Fruit fly (Drosophila melanogaster) whole organism, embryonic: Measurements from ENCODE around the gene tutl.

Experiments
- Awh ChIP-seq: fragments of 200-800 bp; sonication (Bioruptor generic); IDR thresholded peaks from 2 replicates; pipeline ENCODE4, ENCODE4 v1.3.6; 2022; ENCODE audit warnings: missing biosample characterization, missing genetic modification characterization
- Bdp1 ChIP-seq: fragments of 200-800 bp; sonication (Bioruptor generic); optimal IDR thresholded peaks from 3 replicates; lab custom pipeline; 2016; ENCODE audit warnings: missing biosample characterization, missing genetic modification characterization
- CG10274 ChIP-seq: fragments of 200-800 bp; sonication (Bioruptor generic); optimal IDR thresholded peaks from 3 replicates; lab custom pipeline; 2017; ENCODE audit warnings: missing biosample characterization, mild to moderate bottlenecking, missing genetic modification characterization
- CG11696 ChIP-seq: fragments of 200-800 bp; sonication (Bioruptor generic); IDR thresholded peaks from 2 replicates; pipeline ENCODE4 v1.3.6; 2022; ENCODE audit warnings: missing biosample characterization, missing genetic modification characterization
- CG12236 ChIP-seq: fragments of 200-800 bp; sonication (Bioruptor generic); optimal IDR thresholded peaks from 2 replicates; lab custom pipeline; 2016; ENCODE audit warnings: missing biosample characterization, missing genetic modification characterization
- CG1233 ChIP-seq: fragments of 200-800 bp; sonication (Bioruptor generic); optimal IDR thresholded peaks from 4 replicates; lab custom pipeline; 2018; ENCODE audit warnings: missing biosample characterization, mild to moderate bottlenecking, missing genetic modification characterization
- CG12744 ChIP-seq: fragments of 200-800 bp; sonication (Bioruptor generic); optimal IDR thresholded peaks from 2 replicates; lab custom pipeline; 2016; ENCODE audit warnings: missing biosample characterization, missing genetic modification characterization
- CG13775 ChIP-seq: fragments of 200-800 bp; sonication (Bioruptor generic); optimal IDR thresholded peaks from 3 replicates; lab custom pipeline; 2017; ENCODE audit warnings: missing biosample characterization, mild to moderate bottlenecking, missing genetic modification characterization
- CG14965 ChIP-seq: fragments of 200-800 bp; sonication (Bioruptor generic); optimal IDR thresholded peaks from 2 replicates; lab custom pipeline; 2016; ENCODE audit warnings: missing biosample characterization, missing genetic modification characterization, borderline replicate concordance
- CG15269 ChIP-seq: fragments of 200-800 bp; sonication (Bioruptor generic); optimal IDR thresholded peaks from 2 replicates; lab custom pipeline; 2018; ENCODE audit warnings: missing biosample characterization, mild to moderate bottlenecking, missing genetic modification characterization, moderate library complexity
- CG15601 ChIP-seq: fragments of 200-800 bp; sonication (Bioruptor generic); optimal IDR thresholded peaks from 3 replicates; lab custom pipeline; 2019; ENCODE audit warnings: missing biosample characterization, mild to moderate bottlenecking, missing genetic modification characterization, moderate library complexity
- CG16779 ChIP-seq: fragments of 200-800 bp; sonication (Bioruptor generic); IDR thresholded peaks from 2 replicates; pipeline ENCODE4 v1.3.6; 2022; ENCODE audit warnings: missing biosample characterization, missing genetic modification characterization
- CG17361 ChIP-seq: fragments of 200-800 bp; sonication (Bioruptor generic); IDR thresholded peaks from 3 replicates; pipeline ENCODE4 v1.3.6; 2022; ENCODE audit warnings: missing biosample characterization, missing genetic modification characterization
- CG18619 ChIP-seq: fragments of 200-800 bp; sonication (Bioruptor generic); optimal IDR thresholded peaks from 3 replicates; lab custom pipeline; 2017; ENCODE audit warnings: missing biosample characterization, mild to moderate bottlenecking, missing genetic modification characterization
- CG31441 ChIP-seq: fragments of 200-800 bp; sonication (Bioruptor generic); IDR thresholded peaks from 2 replicates; pipeline ENCODE4 v1.3.6; 2022; ENCODE audit warnings: missing biosample characterization, missing genetic modification characterization
- CG3407 ChIP-seq: fragments of 200-800 bp; sonication (Bioruptor generic); optimal IDR thresholded peaks from 2 replicates; lab custom pipeline; 2018; ENCODE audit warnings: missing biosample characterization, mild to moderate bottlenecking, missing genetic modification characterization
- CG4404 ChIP-seq: fragments of 200-800 bp; sonication (Bioruptor generic); IDR thresholded peaks from 2 replicates; pipeline ENCODE4 v1.3.6; 2022; ENCODE audit warnings: missing biosample characterization, missing genetic modification characterization
- CG7372 ChIP-seq: fragments of 200-800 bp; sonication (Bioruptor generic); IDR thresholded peaks from 2 replicates; pipeline ENCODE4 v1.3.6; 2022; ENCODE audit warnings: missing biosample characterization, missing genetic modification characterization
- CG7745 ChIP-seq: fragments of 200-800 bp; sonication (Bioruptor generic); optimal IDR thresholded peaks from 2 replicates; lab custom pipeline; 2018; ENCODE audit warnings: missing biosample characterization, mild to moderate bottlenecking, missing genetic modification characterization, moderate library complexity
- CG9437 ChIP-seq: fragments of 200-800 bp; sonication (Bioruptor generic); optimal IDR thresholded peaks from 2 replicates; lab custom pipeline; 2018; ENCODE audit warnings: missing biosample characterization, mild to moderate bottlenecking, missing genetic modification characterization
- D19A ChIP-seq: fragments of 200-800 bp; optimal IDR thresholded peaks from 3 replicates; lab custom pipeline; 2019; ENCODE audit warnings: missing biosample characterization, mild to moderate bottlenecking, missing genetic modification characterization, moderate library complexity
- Gsc ChIP-seq: fragments of 200-800 bp; sonication (Bioruptor generic); IDR thresholded peaks from 2 replicates; pipeline ENCODE4 v1.3.6; 2022; ENCODE audit warnings: missing biosample characterization, missing genetic modification characterization
- Hmx ChIP-seq: fragments of 200-800 bp; sonication (Bioruptor generic); optimal IDR thresholded peaks from 2 replicates; lab custom pipeline; 2016; ENCODE audit warnings: missing biosample characterization, missing genetic modification characterization
- Jarid2 ChIP-seq: fragments of 200-800 bp; sonication (Bioruptor generic); optimal IDR thresholded peaks from 3 replicates; lab custom pipeline; 2017; ENCODE audit warnings: mild to moderate bottlenecking, missing biosample characterization, missing genetic modification reagents, missing genetic modification characterization
- MBD-R2 ChIP-seq: fragments of 200-800 bp; sonication (Bioruptor generic); IDR thresholded peaks from 2 replicates; pipeline ENCODE4 v1.3.6; 2022; ENCODE audit warnings: missing biosample characterization, missing genetic modification characterization
- NC2α ChIP-seq: fragments of 200-800 bp; sonication (Bioruptor generic); optimal IDR thresholded peaks from 2 replicates; lab custom pipeline; 2016; ENCODE audit warnings: missing biosample characterization, missing genetic modification characterization
- NfI ChIP-seq: fragments of 200-800 bp; sonication (Bioruptor generic); optimal IDR thresholded peaks from 3 replicates; lab custom pipeline; 2018; ENCODE audit warnings: missing biosample characterization, mild to moderate bottlenecking, missing genetic modification characterization, moderate library complexity
- Rx ChIP-seq: fragments of 200-800 bp; sonication (Bioruptor generic); IDR thresholded peaks from 2 replicates; pipeline ENCODE4 v1.3.6; 2022; ENCODE audit warnings: missing biosample characterization, missing genetic modification characterization
- Sox102F ChIP-seq: fragments of 200-800 bp; sonication (Bioruptor generic); optimal IDR thresholded peaks from 2 replicates; lab custom pipeline; 2018; ENCODE audit warnings: missing biosample characterization, mild to moderate bottlenecking, missing genetic modification characterization, moderate library complexity
- Tbp ChIP-seq: fragments of >200 bp; optimal IDR thresholded peaks from 2 replicates; lab custom pipeline; 2018; ENCODE audit warnings: missing biosample characterization, missing genetic modification characterization
- aop ChIP-seq: fragments of 200-800 bp; sonication (Bioruptor generic); IDR thresholded peaks from 2 replicates; pipeline ENCODE4 v1.3.6; 2022; ENCODE audit warnings: missing biosample characterization, missing genetic modification characterization
- ara ChIP-seq: fragments of 200-800 bp; sonication (Bioruptor generic); IDR thresholded peaks from 2 replicates; pipeline ENCODE4 v1.3.6; 2022; ENCODE audit warnings: missing biosample characterization, missing genetic modification characterization
- ash1 ChIP-seq: fragments of 200-800 bp; sonication (Bioruptor generic); optimal IDR thresholded peaks from 2 replicates; lab custom pipeline; 2018; ENCODE audit warnings: missing biosample characterization, mild to moderate bottlenecking, missing genetic modification characterization
- cg ChIP-seq: fragments of 200-800 bp; sonication (Bioruptor generic); optimal IDR thresholded peaks from 3 replicates; lab custom pipeline; 2019; ENCODE audit warnings: missing biosample characterization, mild to moderate bottlenecking, missing genetic modification characterization, moderate library complexity
- disco-r ChIP-seq: fragments of 200-800 bp; sonication (Bioruptor generic); optimal IDR thresholded peaks from 2 replicates; lab custom pipeline; 2016; ENCODE audit warnings: missing biosample characterization, missing genetic modification characterization
- esg ChIP-seq: fragments of 200-800 bp; sonication (Bioruptor generic); conservative IDR thresholded peaks from 2 replicates; pipeline ENCODE4 v1.3.6; 2022; ENCODE audit warnings: missing biosample characterization, missing genetic modification characterization
- gsb ChIP-seq: fragments of 200-800 bp; sonication (Bioruptor generic); IDR thresholded peaks from 2 replicates; pipeline ENCODE4 v1.3.6; 2022; ENCODE audit warnings: missing biosample characterization, missing genetic modification characterization
- ind ChIP-seq: fragments of 200-800 bp; sonication (Bioruptor generic); optimal IDR thresholded peaks from 3 replicates; lab custom pipeline; 2016; ENCODE audit warnings: missing biosample characterization, missing genetic modification characterization
- kni ChIP-seq: fragments of 200-800 bp; sonication (Bioruptor generic); optimal IDR thresholded peaks from 3 replicates; lab custom pipeline; 2017; ENCODE audit warnings: mild to moderate bottlenecking, missing biosample characterization, missing genetic modification reagents, missing genetic modification characterization
- lab ChIP-seq: fragments of 200-800 bp; sonication (Bioruptor generic); optimal IDR thresholded peaks from 3 replicates; lab custom pipeline; 2017; ENCODE audit warnings: missing biosample characterization, missing genetic modification characterization, mild to moderate bottlenecking, moderate library complexity, missing genetic modification reagents
- nerfin-1 ChIP-seq: fragments of 200-800 bp; sonication (Bioruptor generic); optimal IDR thresholded peaks from 3 replicates; lab custom pipeline; 2019; ENCODE audit warnings: missing biosample characterization, mild to moderate bottlenecking, missing genetic modification characterization, moderate library complexity
- phol ChIP-seq: fragments of 200-800 bp; sonication (Bioruptor generic); optimal IDR thresholded peaks from 3 replicates; lab custom pipeline; 2018; ENCODE audit warnings: missing biosample characterization, mild to moderate bottlenecking, missing genetic modification characterization, moderate library complexity
- sc ChIP-seq, 3 experiments: fragments of >200 bp in 2 of 3; fragments of 200-800 bp in 1 of 3; sonication (Bioruptor generic) in 1 of 3; optimal IDR thresholded peaks; 2 replicates in 2 of 3; 3 replicates in 1 of 3; lab custom pipeline; 2017; ENCODE audit warnings: mild to moderate bottlenecking in 1 of 3, missing biosample characterization in 1 of 3, missing genetic modification characterization in 1 of 3, missing genetic modification reagents in 1 of 3
- sens ChIP-seq: fragments of 200-800 bp; sonication (Bioruptor generic); peaks from one replicate; lab custom pipeline; 2016; ENCODE audit warnings: missing biosample characterization, missing genetic modification characterization
- slbo ChIP-seq: fragments of 200-800 bp; sonication (Bioruptor generic); IDR thresholded peaks from 2 replicates; pipeline ENCODE4 v1.3.6; 2022; ENCODE audit warnings: missing biosample characterization, missing genetic modification characterization
- slou ChIP-seq: fragments of 200-800 bp; sonication (Bioruptor generic); optimal IDR thresholded peaks from 3 replicates; lab custom pipeline; 2016; ENCODE audit warnings: missing biosample characterization, missing genetic modification characterization
- so ChIP-seq: fragments of 200-800 bp; sonication (Bioruptor generic); IDR thresholded peaks from 3 replicates; pipeline ENCODE4 v1.3.6; 2022; ENCODE audit warnings: missing biosample characterization, missing genetic modification characterization
- tx ChIP-seq: fragments of 200-800 bp; sonication (Bioruptor generic); optimal IDR thresholded peaks from 2 replicates; lab custom pipeline; 2016; ENCODE audit warnings: missing biosample characterization, missing genetic modification characterization
- unc-4 ChIP-seq: fragments of 200-800 bp; sonication (Bioruptor generic); IDR thresholded peaks from 2 replicates; pipeline ENCODE4 v1.3.6; 2022; ENCODE audit warnings: missing biosample characterization, missing genetic modification characterization; ENCODE audit not compliant: partially characterized antibody
- zfh2 ChIP-seq: fragments of 200-800 bp; sonication (Bioruptor generic); optimal IDR thresholded peaks from 2 replicates; lab custom pipeline; 2016; ENCODE audit warnings: missing biosample characterization, missing genetic modification characterization

The tutl gene

DNA sequence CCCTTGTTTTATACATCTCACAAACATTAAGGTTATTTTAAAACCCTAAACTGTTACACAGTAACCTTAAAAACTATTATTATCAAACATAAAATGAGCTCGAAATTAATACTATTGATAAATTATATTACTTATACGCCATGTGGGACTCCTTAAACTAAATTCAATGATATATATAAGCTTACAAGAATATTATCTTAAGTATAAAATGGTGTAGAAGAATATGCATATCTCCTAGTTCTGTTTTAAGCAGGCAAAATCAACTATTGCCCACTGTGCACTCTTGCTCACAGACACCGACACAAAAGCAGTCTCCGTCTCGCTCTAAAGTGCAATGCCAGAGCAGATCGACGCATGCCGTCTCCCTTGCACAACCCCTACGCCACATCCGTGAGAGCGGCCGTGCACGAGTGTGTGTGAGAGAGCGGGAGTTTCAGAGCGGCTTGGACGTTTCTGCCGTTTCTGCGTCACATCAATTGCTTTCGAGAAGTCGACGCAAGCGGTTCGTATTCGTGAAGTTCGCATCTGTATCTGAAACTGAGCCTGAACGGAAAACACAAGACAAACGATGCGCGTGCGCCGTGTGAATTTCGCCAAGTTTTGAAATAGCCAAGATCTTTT, 88.7 kb downstream of the tutl start (continued):
- peak; percentile 88 for TF ChIP-seq CG31441 (GFP tag; lab: Robert Waterston, UW)
- no peak for TF ChIP-seq CG14965 (GFP tag; lab: Kevin White, UChicago)
- TF ChIP-seq Tbp: no peak
- TF ChIP-seq CG12744 (GFP tag; lab: Kevin White, UChicago): peak; percentile 17
- no peak for TF ChIP-seq CG16779 (GFP tag; lab: Robert Waterston, UW)
- TF ChIP-seq Sox102F (GFP tag; lab: Kevin White, UChicago): peak; percentile 53
- no peak for TF ChIP-seq CG11696
- peak; percentile 51 for TF ChIP-seq CG1233 (GFP tag; lab: Kevin White, UChicago)
- peak; percentile 67 for TF ChIP-seq CG9437 (GFP tag; lab: Kevin White, UChicago)
- TF ChIP-seq NfI (GFP tag; lab: Kevin White, UChicago): peak; percentile 3
- peak; percentile 98 for TF ChIP-seq cg (GFP tag; lab: Kevin White, UChicago)
- TF ChIP-seq CG12236: no peak
- peak; percentile 67 for TF ChIP-seq nerfin-1
- no peak for TF ChIP-seq zfh2 (GFP tag; lab: Kevin White, UChicago)
- no peak for TF ChIP-seq Hmx (GFP tag; lab: Kevin White, UChicago)
- TF ChIP-seq CG18619 (GFP tag; lab: Kevin White, UChicago): peak; percentile 46
- TF ChIP-seq ash1 (GFP tag; lab: Kevin White, UChicago): peak; percentile 44
- no peak for TF ChIP-seq sc (optimal IDR thresholded peaks at IDR 0.05; lab: Kevin White, UChicago)
- TF ChIP-seq sc (GFP tag; optimal IDR thresholded peaks at IDR 0.05; lab: Kevin White, UChicago): peak; percentile 64
- TF ChIP-seq Gsc: no peak
- TF ChIP-seq sens: peak; percentile 64
- peak; percentile 87; the same call in 2 of the 3 replicates for TF ChIP-seq CG17361 (GFP tag; lab: Robert Waterston, UW)
- TF ChIP-seq CG15269 (tag; lab: Kevin White, UChicago): peak; percentile 57
- 0 out of 2 replicates have a peak, but pooled peaks have one; percentile 8 for TF ChIP-seq slbo (GFP tag; lab: Robert Waterston, UW)
- peak; percentile 85 for TF ChIP-seq Jarid2 (GFP tag; lab: Kevin White, UChicago)
- TF ChIP-seq so: no peak
- TF ChIP-seq slou (GFP tag; lab: Kevin White, UChicago): no peak
- peak; percentile 82 for TF ChIP-seq D19A (tag; lab: Kevin White, UChicago)
- TF ChIP-seq Bdp1 (GFP tag; lab: Kevin White, UChicago): no peak
- no peak for TF ChIP-seq unc-4 (GFP tag; lab: Robert Waterston, UW)
- no peak for TF ChIP-seq CG10274
- peak; percentile 81 for TF ChIP-seq CG15601 (tag; lab: Kevin White, UChicago)
- TF ChIP-seq NC2α (GFP tag; lab: Kevin White, UChicago): no peak
- peak; percentile 58 for TF ChIP-seq CG13775
- peak; percentile 52 for TF ChIP-seq lab (GFP tag; lab: Kevin White, UChicago)
- TF ChIP-seq MBD-R2 (GFP tag; lab: Robert Waterston, UW): no peak
- TF ChIP-seq kni (GFP tag; lab: Kevin White, UChicago): peak; percentile 90
- no peak for TF ChIP-seq CG7372 (GFP tag; lab: Robert Waterston, UW)
- no peak; the same call in 1 of the 2 replicates for TF ChIP-seq ara (GFP tag; lab: Robert Waterston, UW)
- no peak for TF ChIP-seq gsb (GFP tag; lab: Robert Waterston, UW)
- TF ChIP-seq CG3407 (GFP tag; lab: Kevin White, UChicago): peak; percentile 66
- no peak for TF ChIP-seq Rx (GFP tag; lab: Robert Waterston, UW)
- peak; percentile 33; the same call in 1 of the 2 replicates for TF ChIP-seq Awh
- TF ChIP-seq ind: peak; percentile 44
- TF ChIP-seq esg (GFP tag; lab: Robert Waterston, UW): 0 out of 2 replicates have a peak, but pooled peaks have one; percentile 22
- TF ChIP-seq disco-r: no peak
- TF ChIP-seq CG7745 (tag; lab: Kevin White, UChicago): peak; percentile 42
- no peak; the same call in 1 of the 2 replicates for TF ChIP-seq CG4404 (GFP tag; lab: Robert Waterston, UW)
- no peak for TF ChIP-seq tx (GFP tag; lab: Kevin White, UChicago)
- peak; percentile 84 for TF ChIP-seq phol (tag; lab: Kevin White, UChicago)
- no peak for TF ChIP-seq aop
